Worm (Caenorhabditis elegans): ENCODE data around the gene crn-5.

crn-5 gene

ce11 chrII:10557206-10557574 is 35.4 kb upstream of the crn-5 start (continued):
- TF ChIP-seq hpl-2 (GFP tag; optimal IDR thresholded peaks at IDR 0.05) (no peak), ceh-82 (tag; optimal IDR thresholded peaks at IDR 0.05) (no peak), mdl-1 (tag; optimal IDR thresholded peaks at IDR 0.05) (peak in 1 of 2 experiments; percentile 47), tbx-2 (tag; optimal IDR thresholded peaks at IDR 0.05) (peak; percentile 52), nhr-71 (tag; optimal IDR thresholded peaks at IDR 0.05) (peak; percentile 92), aha-1 (tag; optimal IDR thresholded peaks at IDR 0.05) (no peak), ztf-11 (tag; optimal IDR thresholded peaks at IDR 0.05) (no peak), egl-27 (tag; optimal IDR thresholded peaks at IDR 0.05) (no peak), hlh-17 (GFP tag; optimal IDR thresholded peaks at IDR 0.05; ENCODE audit: borderline replicate concordance) (no peak), F16B12.6 (tag; optimal IDR thresholded peaks at IDR 0.05) (no peak), irx-1 (tag; optimal IDR thresholded peaks at IDR 0.05) (peak; percentile 53), fkh-4 (tag; optimal IDR thresholded peaks at IDR 0.05; ENCODE audit: borderline replicate concordance) (no peak), hlh-4 (tag; optimal IDR thresholded peaks at IDR 0.05) (no peak), efl-3 (GFP tag; optimal IDR thresholded peaks at IDR 0.05) (no peak), zip-4 (GFP tag; optimal IDR thresholded peaks at IDR 0.05) (no peak), Y116A8C.19 (tag; optimal IDR thresholded peaks at IDR 0.05; ENCODE audit: borderline replicate concordance) (no peak), ama-1 (optimal IDR thresholded peaks at IDR 0.05) (peak; percentile 67), lin-35 (GFP tag; optimal IDR thresholded peaks at IDR 0.05) (peak; percentile 30 to 77), nhr-20 (tag; optimal IDR thresholded peaks at IDR 0.05) (peak; percentile 85), unc-62 (GFP tag; optimal IDR thresholded peaks at IDR 0.05) (no peak), mab-9 (GFP tag; IDR thresholded peaks at IDR 0.05) (no peak), sptf-1 (tag; optimal IDR thresholded peaks at IDR 0.05) (no peak), isw-1 (GFP tag; IDR thresholded peaks at IDR 0.05) (no peak), dsc-1 (tag; optimal IDR thresholded peaks at IDR 0.05) (no peak), fos-1 (tag; optimal IDR thresholded peaks at IDR 0.05) (peak; percentile 15), nhr-47 (tag; optimal IDR thresholded peaks at IDR 0.05) (peak; percentile 41), snpc-4 (tag; optimal IDR thresholded peaks at IDR 0.05) (peak; percentile 26), xbp-1 (tag; optimal IDR thresholded peaks at IDR 0.05) (peak; percentile 30), unc-86 (tag; optimal IDR thresholded peaks at IDR 0.05) (no peak), efl-1 (optimal IDR thresholded peaks at IDR 0.05) (peak in 1 of 2 experiments; percentile 26), efl-1 (GFP tag; optimal IDR thresholded peaks at IDR 0.05 in 1 of 2) (peak in 1 of 2 experiments; percentile 31), ceh-63 (GFP tag; optimal IDR thresholded peaks at IDR 0.05) (no peak), snu-23 (GFP tag; optimal IDR thresholded peaks at IDR 0.05) (peak; percentile 78), nhr-12 (tag; optimal IDR thresholded peaks at IDR 0.05) (no peak), alr-1 (tag; optimal IDR thresholded peaks at IDR 0.05; ENCODE audit: borderline replicate concordance) (no peak), jun-1 (tag; optimal IDR thresholded peaks at IDR 0.05) (no peak), blmp-1 (tag; optimal IDR thresholded peaks at IDR 0.05) (peak; percentile 79), lin-39 (tag; optimal IDR thresholded peaks at IDR 0.05) (no peak), nhr-28 (tag; optimal IDR thresholded peaks at IDR 0.05) (no peak), unc-98 (GFP tag; IDR thresholded peaks at IDR 0.05) (no peak), skn-1 (tag; optimal IDR thresholded peaks at IDR 0.05) (peak; percentile 73), ets-5 (GFP tag; IDR thresholded peaks at IDR 0.05) (no peak), C04F5.9 (tag; optimal IDR thresholded peaks at IDR 0.05) (no peak), lsy-2 (tag; optimal IDR thresholded peaks at IDR 0.05) (peak; percentile 41 to 67), lin-15B (tag; optimal IDR thresholded peaks at IDR 0.05) (no peak), fkh-8 (tag; optimal IDR thresholded peaks at IDR 0.05) (peak; percentile 8), C34B4.2 (tag; optimal IDR thresholded peaks at IDR 0.05) (no peak), vab-15 (tag; optimal IDR thresholded peaks at IDR 0.05) (no peak), tlp-1 (tag; optimal IDR thresholded peaks at IDR 0.05) (no peak), ztf-4 (tag; optimal IDR thresholded peaks at IDR 0.05) (peak; percentile 21), ceh-88 (GFP tag; IDR thresholded peaks at IDR 0.05) (no peak)

Data from whole organism, L1 larva.